Worm (Caenorhabditis elegans): Measurements from ENCODE around the gene nhr-27.

nhr-27 gene

DNA sequence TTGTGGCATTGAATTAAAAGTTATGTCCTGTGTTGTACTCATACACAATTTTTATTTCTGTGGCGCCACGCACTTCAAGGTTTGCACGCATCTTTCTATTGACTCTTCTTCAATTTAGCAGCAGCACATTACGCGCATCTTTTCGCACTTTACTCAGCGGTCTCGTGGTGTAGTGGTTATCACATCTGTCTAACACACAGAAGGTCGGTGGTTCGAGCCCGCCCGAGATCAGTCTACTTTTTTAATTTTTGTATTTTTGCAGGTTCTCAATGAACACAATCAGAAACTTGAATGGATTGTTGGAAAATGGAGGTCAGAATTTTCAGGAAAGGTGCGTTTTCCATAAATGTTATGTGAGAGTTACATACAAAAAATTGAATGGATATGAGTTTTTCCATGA, 35.4 kb upstream of the nhr-27 start (continued):
- TF ChIP-seq lin-1 (GFP tag; IDR thresholded peaks at IDR 0.05), result peak; percentile 58; the same call in 1 of the 2 replicates
- TF ChIP-seq ctbp-1 (GFP tag; IDR thresholded peaks at IDR 0.05), result peak; percentile 77
- peak; percentile 74 for TF ChIP-seq dmd-6 (GFP tag; IDR thresholded peaks at IDR 0.05)
- peak; percentile 47 for TF ChIP-seq nhr-77 (tag; optimal IDR thresholded peaks at IDR 0.05)
- peak; percentile 82 for TF ChIP-seq hmg-1.1 (GFP tag; IDR thresholded peaks at IDR 0.05)
- peak; percentile 89 for TF ChIP-seq lim-7 (GFP tag; IDR thresholded peaks at IDR 0.05)
- TF ChIP-seq ceh-44 (GFP tag; IDR thresholded peaks at IDR 0.05), result peak; percentile 28; the same call in 1 of the 2 replicates
- TF ChIP-seq madf-5 (GFP tag; IDR thresholded peaks at IDR 0.05), result peak; percentile 80 to 81
- no peak for TF ChIP-seq egl-27 (tag; optimal IDR thresholded peaks at IDR 0.05)
- TF ChIP-seq nhr-48 (tag; optimal IDR thresholded peaks at IDR 0.05), result no peak
- peak; percentile 63 for TF ChIP-seq T26A8.4 (GFP tag; IDR thresholded peaks at IDR 0.05)
- peak; percentile 56; the same call in 1 of the 2 replicates for TF ChIP-seq zfp-3 (GFP tag; conservative IDR thresholded peaks at IDR 0.05)
- TF ChIP-seq nhr-111 (GFP tag; optimal IDR thresholded peaks at IDR 0.05), result no peak
- peak; percentile 69 for TF ChIP-seq aha-1 (tag)
- TF ChIP-seq madf-9 (GFP tag; conservative IDR thresholded peaks at IDR 0.05), result 0 out of 2 replicates have a peak, but pooled peaks have one; percentile 29
- TF ChIP-seq ZK546.5 (tag; optimal IDR thresholded peaks at IDR 0.05), result no peak
- TF ChIP-seq php-3 (GFP tag; IDR thresholded peaks at IDR 0.05), result peak; percentile 45; the same call in 1 of the 2 replicates
- peak in 1 of 2 experiments; percentile 43 for TF ChIP-seq hif-1 (tag; optimal IDR thresholded peaks at IDR 0.05)
- TF ChIP-seq arid-1 (GFP tag; conservative IDR thresholded peaks at IDR 0.05), result peak; percentile 60
- TF ChIP-seq ceh-28 (tag; optimal IDR thresholded peaks at IDR 0.05), result no peak
- no peak for TF ChIP-seq nhr-237 (tag; optimal IDR thresholded peaks at IDR 0.05)
- TF ChIP-seq rbr-2 (tag; optimal IDR thresholded peaks at IDR 0.05), result peak; percentile 35

DNA sequence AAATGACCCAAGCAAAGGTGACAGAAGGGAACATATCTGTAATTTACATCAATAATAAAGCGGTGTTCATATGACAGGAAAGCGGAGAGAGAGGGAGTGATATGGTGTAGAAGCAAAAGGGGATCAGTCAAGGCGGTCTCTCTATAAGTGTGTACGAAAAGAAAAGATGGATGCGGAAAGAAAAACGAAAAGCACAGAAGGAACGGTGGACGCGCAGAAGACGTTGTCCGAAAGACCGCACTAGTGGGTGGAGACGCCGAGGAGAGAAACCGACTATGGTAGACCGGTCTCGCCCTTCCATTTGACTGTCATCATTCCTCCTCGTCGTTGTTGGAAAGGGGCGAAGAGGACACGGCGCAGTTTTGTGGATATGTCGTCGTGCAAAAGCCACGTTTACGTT, 34.9 kb upstream of the nhr-27 start, which contains the start of gene C52G5.2:
Gene C52G5.2, plus strand, starts transcription at position 301 of the 400 bp plus-strand sequence.
- TF ChIP-seq F10B5.3 (tag; optimal IDR thresholded peaks at IDR 0.05) (no peak), set-16 (GFP tag; IDR thresholded peaks at IDR 0.05) (0 out of 2 replicates have a peak, but pooled peaks have one; percentile 7), ztf-7 (tag; optimal IDR thresholded peaks at IDR 0.05) (no peak), Y5F2A.4 (GFP tag; optimal IDR thresholded peaks at IDR 0.05) (no peak), lin-13 (GFP tag; optimal IDR thresholded peaks at IDR 0.05) (no peak), mes-2 (tag; optimal IDR thresholded peaks at IDR 0.05; ENCODE audit: poor library complexity, severe bottlenecking) (no peak)

DNA sequence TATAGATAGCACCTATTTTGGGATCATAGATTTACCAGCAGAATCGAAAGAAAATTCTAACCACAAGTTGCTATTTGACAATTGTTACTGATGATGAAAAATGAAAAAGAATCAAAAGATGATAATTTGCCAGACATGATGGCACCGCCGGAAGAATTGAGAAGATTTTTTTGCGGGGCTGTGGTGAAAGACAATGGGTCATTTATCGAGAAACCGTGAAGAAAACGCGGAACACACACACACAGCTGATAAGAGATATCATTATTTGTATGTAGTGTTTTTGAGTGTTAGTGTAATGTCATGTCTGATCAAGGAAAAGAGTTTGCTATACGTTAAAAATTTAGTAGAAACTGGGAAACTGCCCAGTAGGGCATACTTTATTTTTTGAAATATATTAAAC, 26.7 kb upstream of the nhr-27 start:
- TF ChIP-seq ceh-82 (tag; optimal IDR thresholded peaks at IDR 0.05) (no peak), nhr-28 (tag; optimal IDR thresholded peaks at IDR 0.05) (peak; percentile 53), hlh-11 (tag; optimal IDR thresholded peaks at IDR 0.05) (peak; percentile 37), madf-9 (GFP tag; conservative IDR thresholded peaks at IDR 0.05) (no peak), nhr-6 (tag; optimal IDR thresholded peaks at IDR 0.05) (no peak), saeg-2 (GFP tag; IDR thresholded peaks at IDR 0.05) (no peak), lin-1 (GFP tag; IDR thresholded peaks at IDR 0.05) (no peak), fos-1 (tag; optimal IDR thresholded peaks at IDR 0.05) (no peak), ZK337.2 (GFP tag; IDR thresholded peaks at IDR 0.05) (no peak), F37D6.2 (tag; optimal IDR thresholded peaks at IDR 0.05) (no peak), madf-5 (GFP tag; IDR thresholded peaks at IDR 0.05) (no peak), ceh-32 (tag; optimal IDR thresholded peaks at IDR 0.05; ENCODE audit: poor library complexity) (no peak), dve-1 (tag; optimal IDR thresholded peaks at IDR 0.05; ENCODE audit: insufficient read depth) (no peak), nhr-41 (GFP tag; IDR thresholded peaks at IDR 0.05) (no peak)
